Fruit fly (Drosophila melanogaster): ENCODE results near the gene CG32413.

DNA sequence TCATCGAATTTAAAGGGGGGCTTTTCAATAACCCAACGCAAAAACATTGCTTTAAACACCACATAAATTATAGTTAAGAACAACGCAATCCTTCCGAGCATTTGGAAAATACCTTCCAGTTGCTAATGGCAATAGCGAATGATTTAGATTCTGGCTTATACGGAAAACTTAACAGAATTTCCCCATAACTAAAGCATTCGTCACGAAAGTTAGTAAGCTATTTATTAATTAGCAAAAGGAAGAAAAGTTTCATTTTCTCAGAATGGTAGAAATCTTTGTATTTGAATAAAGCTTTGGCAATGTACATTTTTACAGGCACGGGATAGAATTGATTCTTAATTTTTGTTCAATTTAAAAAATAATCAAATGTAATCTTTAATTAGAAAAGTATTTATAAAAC is at the start of gene CG32413:
- TF ChIP-seq usp (GFP tag; optimal IDR thresholded peaks at IDR 0.05) (no peak), psq (optimal IDR thresholded peaks at IDR 0.05) (no peak), pan (optimal IDR thresholded peaks at IDR 0.05) (no peak), Dll (optimal IDR thresholded peaks at IDR 0.05) (no peak), EcR (GFP tag; optimal IDR thresholded peaks at IDR 0.05) (no peak)

Data from whole organism.